Fruit fly (Drosophila melanogaster) whole organism: Measurements from ENCODE around the gene thoc6.

ENCODE experiments used
- CG8478 ChIP-seq: fragments of >200 bp; optimal IDR thresholded peaks from 2 replicates; lab custom pipeline; 2018; ENCODE audit warnings: inconsistent platforms
- Dll ChIP-seq: fragments of >200 bp; optimal IDR thresholded peaks from 2 replicates; lab custom pipeline; 2017
- EcR ChIP-seq, 2 experiments: fragments of >200 bp; optimal IDR thresholded peaks; 2 replicates each; lab custom pipeline; 2017; ENCODE audit warnings: missing biosample characterization in 2 of 2, missing genetic modification characterization in 2 of 2, missing genetic modification reagents in 2 of 2
- pan ChIP-seq: fragments of >200 bp; optimal IDR thresholded peaks from 2 replicates; lab custom pipeline; 2017
- psq ChIP-seq: fragments of >200 bp; optimal IDR thresholded peaks from 2 replicates; lab custom pipeline; 2017

dm6 chr3L:12197491-12197890 is 4.0 kb upstream of the thoc6 start, which contains the start of gene CG11529:
- TF ChIP-seq CG8478 (lab: Kevin White, UChicago) (no peak), pan (lab: Kevin White, UChicago) (no peak), psq (no peak), EcR (GFP tag; optimal IDR thresholded peaks at IDR 0.05; lab: Kevin White, UChicago) (no peak), Dll (lab: Kevin White, UChicago) (no peak)
